Fruit fly (Drosophila melanogaster) whole organism, embryonic: Measurements from ENCODE around the gene CG13884.
A peak's percentile ranks its signal among the peaks of the same experiment; 100 is the strongest.

Experiments used
- CG10366 ChIP-seq: fragments of 200-800 bp; sonication (Bioruptor generic); IDR thresholded peaks from 2 replicates; pipeline ENCODE4 v1.3.6; 2022; ENCODE audit warnings: missing biosample characterization, missing genetic modification characterization
- CG1529 ChIP-seq: fragments of 200-800 bp; sonication (Bioruptor generic); optimal IDR thresholded peaks from 3 replicates; lab custom pipeline; 2018; ENCODE audit warnings: missing biosample characterization, missing genetic modification characterization
- chm ChIP-seq: fragments of 200-800 bp; sonication (Bioruptor generic); IDR thresholded peaks from 2 replicates; pipeline ENCODE4 v1.3.6; 2022; ENCODE audit warnings: missing biosample characterization, missing genetic modification characterization
- dysf ChIP-seq: fragments of 200-800 bp; sonication (Bioruptor generic); IDR thresholded peaks from 3 replicates; pipeline ENCODE4 v1.3.6; 2022; ENCODE audit warnings: missing biosample characterization, missing genetic modification characterization

DNA sequence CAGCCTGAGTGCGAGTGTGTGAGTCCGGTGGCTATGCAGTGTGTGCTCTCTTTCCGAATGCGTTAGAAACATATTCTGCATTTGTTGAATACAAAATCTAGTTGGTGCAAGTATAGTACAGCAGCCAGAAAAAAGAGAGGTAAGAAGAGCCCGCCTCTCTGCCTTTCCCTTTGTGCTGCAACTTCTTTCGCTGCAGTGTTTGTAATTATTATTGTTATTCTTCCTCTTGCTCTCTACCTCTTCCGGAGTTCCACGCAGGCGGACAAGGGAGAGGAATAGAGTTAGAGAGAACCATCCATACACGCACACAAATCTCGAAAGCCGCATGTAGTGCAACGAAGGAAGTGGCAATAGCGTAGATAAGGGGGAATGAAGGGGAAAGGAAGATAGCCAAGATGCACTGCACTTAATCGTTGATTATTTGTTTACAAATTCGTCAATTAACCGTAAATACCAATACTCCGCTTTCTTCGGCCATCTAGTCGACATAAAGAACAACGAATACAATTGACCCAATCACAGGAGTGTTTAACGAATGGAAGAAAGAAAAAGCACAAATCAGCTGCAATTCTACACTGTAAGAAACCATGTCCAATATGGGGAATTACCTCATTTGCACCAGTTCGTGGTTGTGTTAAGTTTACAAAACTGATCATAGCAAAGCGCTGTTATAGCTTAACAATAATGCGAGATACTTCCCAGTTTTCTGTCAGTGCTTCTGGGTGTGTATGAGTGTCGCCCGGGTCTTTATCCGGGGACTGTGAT lies 18.4 kb downstream of the CG13884 start:
- TF ChIP-seq chm (GFP tag; lab: Robert Waterston, UW) (peak; percentile 88), CG1529 (GFP tag; lab: Kevin White, UChicago) (peak; percentile 74), CG10366 (peak; percentile 74), dysf (GFP tag; lab: Robert Waterston, UW) (peak; percentile 42; the same call in 1 of the 3 replicates)
